Worm (Caenorhabditis elegans): ENCODE measurements around the gene fbxa-108.

- TF ChIP-seq dve-1 (tag; optimal IDR thresholded peaks at IDR 0.05) (no peak), ama-1 (optimal IDR thresholded peaks at IDR 0.05) (no peak), fkh-10 (GFP tag; optimal IDR thresholded peaks at IDR 0.05) (no peak), rnt-1 (tag; optimal IDR thresholded peaks at IDR 0.05) (no peak), hlh-13 (GFP tag; optimal IDR thresholded peaks at IDR 0.05) (no peak), nhr-11 (tag; optimal IDR thresholded peaks at IDR 0.05) (no peak), npax-4 (tag; optimal IDR thresholded peaks at IDR 0.05) (no peak), ttx-3 (tag; optimal IDR thresholded peaks at IDR 0.05) (no peak), sox-4 (tag; optimal IDR thresholded peaks at IDR 0.05) (no peak), ceh-48 (tag; optimal IDR thresholded peaks at IDR 0.05) (no peak)
Measured at ce11 chrV:17699097-17699496, 39.9 kb upstream of the fbxa-108 start, which contains the start of gene Y26G10.4.

Measured in whole organism, late embryonic.